Worm (Caenorhabditis elegans): ENCODE results near the gene B0273.115.
A peak's percentile ranks its signal among the peaks of the same experiment; 100 is the strongest.
"Not testable (repeated sequence)": the region's sequence is repeated elsewhere in the genome, so short reads cannot be mapped to it uniquely, and the experiment has no call there.

The B0273.115 gene

DNA sequence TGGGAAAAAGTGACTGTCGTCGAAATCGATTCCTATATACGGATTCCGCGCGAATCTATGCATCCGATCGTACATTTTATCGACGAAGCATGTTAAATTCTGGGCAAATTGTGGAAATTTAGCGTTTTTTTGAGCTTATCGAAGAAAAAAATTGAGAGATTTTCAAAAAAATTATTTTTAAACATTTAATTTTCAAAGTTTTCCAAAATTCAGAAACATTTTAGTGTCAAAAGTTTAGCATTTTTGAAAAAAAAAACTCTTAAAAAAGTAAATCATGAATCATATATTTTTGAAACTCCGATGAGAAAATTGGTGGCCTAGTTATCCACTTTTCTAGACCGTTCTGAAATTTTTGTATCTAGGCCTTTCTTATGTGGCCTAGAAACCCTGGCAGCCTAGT is at the start of gene B0273.115:
TSS of gene B0273.115 (minus strand) at position 101 of the 400 bp plus-strand sequence.
- not testable (repeated sequence) for TF ChIP-seq alr-1, R02D3.7, nhr-10 (tag; optimal IDR thresholded peaks at IDR 0.05)

DNA sequence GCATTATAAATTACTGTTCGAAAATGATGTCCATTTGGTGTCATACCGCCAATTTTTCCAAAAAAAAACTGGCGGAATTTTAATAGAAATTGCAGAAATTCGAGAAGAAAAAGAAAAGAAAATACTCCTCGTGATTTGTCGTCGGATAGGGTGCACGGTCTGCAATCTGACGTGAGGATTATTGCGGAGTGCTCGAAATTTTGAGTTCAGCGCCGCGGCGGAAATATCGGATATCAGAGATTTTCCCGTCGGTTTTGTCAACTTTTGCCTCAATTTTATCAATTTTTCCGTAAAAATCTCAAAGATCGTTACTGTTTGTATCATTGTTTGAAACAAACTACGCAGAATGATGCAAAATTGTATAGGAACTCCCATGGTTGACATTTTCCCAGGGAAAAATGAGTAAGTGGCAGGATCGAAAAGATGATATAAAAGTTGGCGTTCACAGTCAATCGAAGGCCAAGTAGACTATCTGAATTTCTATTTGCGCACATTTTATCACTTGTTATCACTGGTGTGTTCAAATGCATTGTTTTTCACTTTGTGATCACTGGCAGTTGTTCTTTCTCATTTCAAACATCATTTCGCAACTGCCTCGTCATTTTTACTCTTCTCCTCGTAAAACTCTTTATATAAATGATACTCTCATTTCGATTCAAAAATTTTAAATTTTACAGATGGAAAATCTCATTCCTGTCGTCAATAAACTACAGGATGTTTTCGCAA is 47.0 kb upstream of the B0273.115 start, which contains the start of the genes fem-1 and drp-1:
TSS of gene fem-1 (minus strand) at position 150 of the 726 bp plus-strand sequence.
TSS of gene drp-1 (plus strand) at position 676 of the 726 bp plus-strand sequence.
- TF ChIP-seq gmeb-1 (tag; optimal IDR thresholded peaks at IDR 0.05) (peak; percentile 3), elt-3 (tag; optimal IDR thresholded peaks at IDR 0.05) (no peak), nhr-129 (tag; optimal IDR thresholded peaks at IDR 0.05) (peak; percentile 19), sem-4 (tag; optimal IDR thresholded peaks at IDR 0.05) (no peak), C34F6.9 (tag; optimal IDR thresholded peaks at IDR 0.05) (peak; percentile 47), lin-39 (tag; optimal IDR thresholded peaks at IDR 0.05) (no peak)

- TF ChIP-seq nhr-21 (tag; optimal IDR thresholded peaks at IDR 0.05) (no peak), lin-13 (GFP tag; optimal IDR thresholded peaks at IDR 0.05) (no peak), nhr-6 (tag; optimal IDR thresholded peaks at IDR 0.05) (no peak), ZK546.5 (tag; optimal IDR thresholded peaks at IDR 0.05) (no peak), C34F6.9 (tag; optimal IDR thresholded peaks at IDR 0.05) (peak; percentile 10), mbf-1 (tag; optimal IDR thresholded peaks at IDR 0.05) (no peak)
Measured at ce11 chrIV:5535780-5536179, 44.8 kb upstream of the B0273.115 start.

- TF ChIP-seq nhr-21 (tag; optimal IDR thresholded peaks at IDR 0.05) = no peak
- TF ChIP-seq lsy-2 (tag; optimal IDR thresholded peaks at IDR 0.05) = no peak
- TF ChIP-seq nhr-25 (tag; optimal IDR thresholded peaks at IDR 0.05) = no peak
- no peak for TF ChIP-seq gmeb-1 (tag; optimal IDR thresholded peaks at IDR 0.05)
- no peak for TF ChIP-seq fos-1 (tag; optimal IDR thresholded peaks at IDR 0.05)
- TF ChIP-seq ztf-4 (tag; optimal IDR thresholded peaks at IDR 0.05) = no peak
- TF ChIP-seq peb-1 (tag; optimal IDR thresholded peaks at IDR 0.05) = no peak
- no peak for TF ChIP-seq R02D3.7 (tag; optimal IDR thresholded peaks at IDR 0.05)
- TF ChIP-seq zag-1 (tag; optimal IDR thresholded peaks at IDR 0.05) = no peak
- no peak for TF ChIP-seq lin-39 (tag; optimal IDR thresholded peaks at IDR 0.05)
- TF ChIP-seq mdl-1 (tag; optimal IDR thresholded peaks at IDR 0.05) = no peak
- no peak for TF ChIP-seq ztf-1 (GFP tag; conservative IDR thresholded peaks at IDR 0.05)
- TF ChIP-seq Y55F3AM.14 (GFP tag; optimal IDR thresholded peaks at IDR 0.05) = no peak
Measured at ce11 chrIV:5534596-5534995, 43.6 kb upstream of the B0273.115 start.

DNA sequence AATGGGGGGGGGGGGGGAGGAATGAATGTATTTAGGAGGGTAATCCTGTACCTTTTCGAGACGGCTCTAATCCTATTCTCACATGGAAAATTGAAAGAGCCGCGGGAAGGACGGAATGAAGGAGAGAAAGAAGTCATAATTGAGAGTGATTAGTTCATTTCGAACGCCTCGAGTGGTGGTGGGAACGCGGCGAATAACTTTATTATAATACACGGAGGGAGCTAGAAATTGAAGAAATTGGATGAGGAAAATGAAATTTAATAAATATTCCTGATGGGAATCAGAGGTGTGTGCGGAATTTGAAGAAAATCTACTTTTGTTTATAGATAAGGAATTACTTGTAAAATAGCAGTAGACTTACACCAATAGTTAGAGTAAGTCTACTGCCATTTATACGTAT is 42.6 kb upstream of the B0273.115 start:
- TF ChIP-seq ztf-4 (tag; optimal IDR thresholded peaks at IDR 0.05) (no peak), nhr-25 (tag; optimal IDR thresholded peaks at IDR 0.05) (no peak), sem-4 (tag; optimal IDR thresholded peaks at IDR 0.05) (no peak), lin-11 (tag; optimal IDR thresholded peaks at IDR 0.05) (no peak), nhr-12 (tag; optimal IDR thresholded peaks at IDR 0.05) (no peak), nhr-10 (tag; optimal IDR thresholded peaks at IDR 0.05) (no peak), nhr-237 (tag; optimal IDR thresholded peaks at IDR 0.05) (no peak), zag-1 (tag; optimal IDR thresholded peaks at IDR 0.05) (no peak), ceh-82 (tag; optimal IDR thresholded peaks at IDR 0.05) (no peak), gmeb-1 (tag; optimal IDR thresholded peaks at IDR 0.05) (no peak), dmd-4 (tag; optimal IDR thresholded peaks at IDR 0.05) (no peak), ztf-1 (GFP tag; conservative IDR thresholded peaks at IDR 0.05) (no peak), Y55F3AM.14 (GFP tag; optimal IDR thresholded peaks at IDR 0.05) (no peak), nhr-129 (tag; optimal IDR thresholded peaks at IDR 0.05) (no peak), nhr-11 (tag; optimal IDR thresholded peaks at IDR 0.05) (no peak), blmp-1 (tag; optimal IDR thresholded peaks at IDR 0.05; ENCODE audit: insufficient read depth) (no peak), crh-2 (tag; optimal IDR thresholded peaks at IDR 0.05) (no peak), peb-1 (tag; optimal IDR thresholded peaks at IDR 0.05) (no peak), nhr-6 (tag; optimal IDR thresholded peaks at IDR 0.05) (no peak)

DNA sequence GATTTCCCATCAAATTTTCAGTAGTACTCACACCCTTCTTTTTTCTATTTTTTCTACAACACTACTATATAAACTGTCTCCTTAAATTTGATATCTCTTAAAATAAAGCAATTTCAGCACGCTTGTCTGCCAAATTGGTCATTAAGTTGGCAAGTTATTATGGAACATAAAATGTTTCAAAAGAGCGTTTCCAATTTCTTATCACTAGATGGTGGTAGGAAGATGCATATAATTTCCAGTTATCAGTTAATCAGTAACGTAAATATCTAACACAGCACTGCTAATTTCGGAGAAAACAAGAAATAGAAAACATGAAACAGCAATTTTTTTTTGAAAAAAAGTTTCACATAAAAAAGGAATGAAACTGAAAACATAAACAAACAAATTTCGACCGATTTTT is 40.0 kb upstream of the B0273.115 start:
- TF ChIP-seq mdl-1 (tag; optimal IDR thresholded peaks at IDR 0.05) (no peak), fos-1 (tag; optimal IDR thresholded peaks at IDR 0.05) (peak; percentile 4)
